Fruit fly (Drosophila melanogaster) whole organism, adult: ENCODE results near the gene salm.

Experiments
- CG11617 ChIP-seq: fragments of 200-800 bp; sonication (Bioruptor generic); optimal IDR thresholded peaks from 2 replicates; lab custom pipeline; 2017; ENCODE audit warnings: mild to moderate bottlenecking, missing biosample characterization, missing genetic modification reagents, missing genetic modification characterization
- CG12768 ChIP-seq: fragments of 200-800 bp; sonication (Bioruptor generic); optimal IDR thresholded peaks from 2 replicates; lab custom pipeline; 2017; ENCODE audit warnings: missing biosample characterization, missing genetic modification characterization, mild to moderate bottlenecking, moderate library complexity, missing genetic modification reagents
- CG14711 ChIP-seq: fragments of 200-800 bp; sonication (Bioruptor generic); optimal IDR thresholded peaks from 2 replicates; lab custom pipeline; 2018; ENCODE audit warnings: missing biosample characterization, mild to moderate bottlenecking, missing genetic modification characterization, moderate library complexity
- CG1620 ChIP-seq: fragments of 200-800 bp; sonication (Bioruptor generic); optimal IDR thresholded peaks from 2 replicates; lab custom pipeline; 2016; ENCODE audit warnings: missing biosample characterization, missing genetic modification characterization
- CG33017 ChIP-seq: fragments of 200-800 bp; sonication (Bioruptor generic); optimal IDR thresholded peaks from 2 replicates; lab custom pipeline; 2018; ENCODE audit warnings: missing biosample characterization, mild to moderate bottlenecking, missing genetic modification characterization, moderate library complexity
- CG5204 ChIP-seq: fragments of 200-800 bp; sonication (Bioruptor generic); optimal IDR thresholded peaks from 2 replicates; lab custom pipeline; 2016; ENCODE audit warnings: missing biosample characterization, missing genetic modification characterization
- CG7045 ChIP-seq: fragments of 200-800 bp; sonication (Bioruptor generic); optimal IDR thresholded peaks from 2 replicates; lab custom pipeline; 2017; ENCODE audit warnings: missing biosample characterization, mild to moderate bottlenecking, missing genetic modification characterization
- CG7101 ChIP-seq: fragments of 200-800 bp; sonication (Bioruptor generic); optimal IDR thresholded peaks from 2 replicates; lab custom pipeline; 2018; ENCODE audit warnings: missing biosample characterization, mild to moderate bottlenecking, missing genetic modification characterization, moderate library complexity
- Clk ChIP-seq: fragments of 200-800 bp; sonication (Bioruptor generic); optimal IDR thresholded peaks from 2 replicates; lab custom pipeline; 2017; ENCODE audit warnings: missing biosample characterization, missing genetic modification characterization
- Crg-1 ChIP-seq: fragments of 200-800 bp; sonication (Bioruptor generic); optimal IDR thresholded peaks from 2 replicates; lab custom pipeline; 2016; ENCODE audit warnings: missing biosample characterization, missing genetic modification characterization
- Hr96 ChIP-seq: fragments of 200-800 bp; sonication (Bioruptor generic); optimal IDR thresholded peaks from 2 replicates; lab custom pipeline; 2016; ENCODE audit warnings: missing biosample characterization, missing genetic modification characterization
- Mnt ChIP-seq: fragments of 200-800 bp; sonication (Bioruptor generic); optimal IDR thresholded peaks from 2 replicates; lab custom pipeline; 2016; ENCODE audit warnings: missing biosample characterization, mild to moderate bottlenecking, missing genetic modification characterization
- bab1 ChIP-seq: fragments of 200-800 bp; sonication (Bioruptor generic); optimal IDR thresholded peaks from 3 replicates; lab custom pipeline; 2019; ENCODE audit warnings: missing biosample characterization, mild to moderate bottlenecking, missing genetic modification characterization, moderate library complexity
- cic ChIP-seq: fragments of 200-800 bp; sonication (Bioruptor generic); optimal IDR thresholded peaks from 2 replicates; lab custom pipeline; 2017; ENCODE audit warnings: missing biosample characterization, mild to moderate bottlenecking, missing genetic modification characterization, moderate library complexity
- cnc ChIP-seq, 2 experiments: fragments of >200 bp; optimal IDR thresholded peaks; 2 replicates each; lab custom pipeline; 2017
- kay ChIP-seq: fragments of 200-800 bp; sonication (Bioruptor generic); peaks from one replicate; lab custom pipeline; 2016; ENCODE audit warnings: missing biosample characterization, missing genetic modification characterization, borderline replicate concordance
- ovo ChIP-seq: fragments of 200-800 bp; sonication (Bioruptor generic); optimal IDR thresholded peaks from 2 replicates; lab custom pipeline; 2016; ENCODE audit warnings: missing biosample characterization, missing genetic modification characterization
- pad ChIP-seq: fragments of 200-800 bp; sonication (Bioruptor generic); optimal IDR thresholded peaks from 3 replicates; lab custom pipeline; 2017; ENCODE audit warnings: missing biosample characterization, missing genetic modification characterization, mild to moderate bottlenecking, moderate library complexity, missing genetic modification reagents
- tj ChIP-seq: fragments of 200-800 bp; sonication (Bioruptor generic); optimal IDR thresholded peaks from 3 replicates; lab custom pipeline; 2017; ENCODE audit warnings: missing biosample characterization, mild to moderate bottlenecking, missing genetic modification characterization, moderate library complexity
- toe ChIP-seq: fragments of 200-800 bp; sonication (Bioruptor generic); optimal IDR thresholded peaks from 2 replicates; lab custom pipeline; 2016; ENCODE audit warnings: missing biosample characterization, missing genetic modification characterization

Gene salm

DNA sequence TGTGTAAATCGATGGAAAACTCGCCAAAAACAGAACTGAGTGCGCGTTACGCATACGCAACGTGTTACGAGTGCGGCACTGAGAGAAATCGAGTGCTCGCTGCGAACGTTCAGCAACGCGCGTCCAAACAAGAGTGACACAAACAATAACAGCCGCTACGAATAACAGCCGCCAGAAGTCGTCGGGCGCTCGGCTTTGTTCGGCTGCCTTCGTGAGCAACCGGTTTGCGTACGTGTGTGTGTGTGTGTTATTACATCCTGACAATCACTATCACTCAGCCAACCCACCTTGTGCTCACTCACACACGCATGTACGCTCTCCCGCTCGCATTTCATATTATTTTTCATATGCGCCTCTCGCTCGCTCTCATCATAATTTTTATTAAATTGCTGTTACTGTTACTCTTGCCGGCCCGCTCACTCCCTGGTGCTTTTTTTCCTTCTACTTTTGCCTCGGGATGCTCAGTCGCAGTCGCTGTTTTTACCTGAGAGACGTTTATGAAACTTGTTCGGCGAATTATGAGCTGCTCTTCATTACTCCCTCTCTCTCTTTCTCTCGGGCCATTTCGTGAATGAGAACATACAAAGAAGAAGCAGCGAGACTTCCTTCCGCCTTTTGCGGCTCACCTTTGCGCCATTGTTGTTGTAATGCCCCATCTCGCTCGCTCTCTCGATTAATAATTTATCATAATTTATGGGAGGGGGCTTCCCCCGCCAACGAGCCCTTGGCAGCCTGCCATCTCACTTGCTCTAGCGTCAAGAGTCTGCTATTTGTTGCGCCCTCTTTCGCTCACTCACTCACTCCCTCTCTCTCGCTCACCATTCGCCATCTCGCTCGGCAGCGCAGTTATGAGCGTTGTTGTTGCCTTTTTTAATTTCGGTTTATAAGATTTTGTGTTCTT, at the start of gene salm:
Gene salm (minus strand): TSS at position 136 of the 901 bp plus-strand sequence.
- peak; percentile 4 for TF ChIP-seq toe (GFP tag; lab: Kevin White, UChicago)
- no peak for TF ChIP-seq Mnt (GFP tag; lab: Kevin White, UChicago)
- TF ChIP-seq ovo (GFP tag; lab: Kevin White, UChicago) = no peak
- TF ChIP-seq CG14711 (tag; lab: Kevin White, UChicago) = no peak
- no peak for TF ChIP-seq CG12768 (GFP tag; lab: Kevin White, UChicago)
- TF ChIP-seq CG11617 = no peak
- no peak for TF ChIP-seq CG33017 (tag; lab: Kevin White, UChicago)
- no peak for TF ChIP-seq Hr96 (GFP tag; lab: Kevin White, UChicago)
- TF ChIP-seq Crg-1 (GFP tag; lab: Kevin White, UChicago) = no peak
- peak; percentile 81 for TF ChIP-seq pad (GFP tag; lab: Kevin White, UChicago)

DNA sequence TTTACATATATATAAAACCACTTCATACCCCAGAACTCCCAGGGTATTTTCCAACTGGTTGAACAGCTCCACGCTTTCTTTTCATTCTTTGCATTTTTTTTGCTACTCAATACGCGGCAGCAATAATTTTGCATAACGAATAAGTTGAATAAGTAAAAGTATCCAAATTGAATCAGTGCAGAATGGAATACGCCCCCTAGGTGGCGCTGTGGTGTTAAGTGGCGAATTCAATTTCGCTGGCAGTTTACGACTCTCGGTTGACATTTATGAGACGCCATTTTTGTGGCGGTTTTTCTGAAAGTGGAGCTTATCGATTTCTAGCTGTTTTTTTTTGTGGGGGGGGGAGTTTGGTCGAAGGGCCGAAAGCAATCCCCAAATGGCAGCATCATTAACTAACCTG, 48.5 kb upstream of the salm start:
- TF ChIP-seq pad (GFP tag; lab: Kevin White, UChicago) = no peak
- no peak for TF ChIP-seq CG7101 (tag; lab: Kevin White, UChicago)
- TF ChIP-seq cnc (optimal IDR thresholded peaks at IDR 0.05; lab: Kevin White, UChicago) = no peak
- no peak for TF ChIP-seq Mnt (GFP tag; lab: Kevin White, UChicago)
- no peak for TF ChIP-seq cic
- no peak for TF ChIP-seq CG14711 (tag; lab: Kevin White, UChicago)
- no peak for TF ChIP-seq kay (GFP tag; lab: Kevin White, UChicago)

DNA sequence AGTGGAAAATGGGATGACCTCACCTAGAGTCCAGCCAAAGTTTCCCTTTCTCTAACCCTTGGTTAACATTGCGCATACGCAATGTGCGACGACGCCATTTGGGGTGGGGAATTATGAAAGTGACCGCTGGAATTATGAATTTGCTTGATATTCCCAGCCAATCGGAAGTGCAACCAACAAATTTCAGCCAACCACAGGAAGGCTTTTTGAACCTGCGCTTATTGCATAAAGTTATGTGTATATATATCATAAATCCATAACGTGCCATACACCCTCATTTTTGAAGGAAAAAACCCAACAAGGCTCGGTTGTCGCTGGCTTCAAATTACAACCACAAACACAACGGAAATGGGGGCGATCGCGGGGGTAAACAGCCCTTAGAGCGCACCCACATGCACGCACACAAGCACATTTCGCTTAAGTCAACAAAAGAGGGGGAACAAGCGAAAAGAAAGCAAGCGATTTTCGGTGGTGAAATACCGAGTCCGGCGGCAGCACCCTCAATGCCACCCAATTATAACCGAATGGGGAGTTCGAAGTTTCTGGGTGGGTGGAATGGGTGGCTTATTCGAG, 43.1 kb upstream of the salm start:
- TF ChIP-seq pad (GFP tag; lab: Kevin White, UChicago) (no peak), CG5204 (GFP tag; lab: Kevin White, UChicago) (no peak), Hr96 (GFP tag; lab: Kevin White, UChicago) (no peak), CG1620 (GFP tag; lab: Kevin White, UChicago) (no peak), cic (no peak), CG33017 (tag; lab: Kevin White, UChicago) (no peak), CG7101 (tag; lab: Kevin White, UChicago) (no peak), tj (GFP tag; lab: Kevin White, UChicago) (no peak)

DNA sequence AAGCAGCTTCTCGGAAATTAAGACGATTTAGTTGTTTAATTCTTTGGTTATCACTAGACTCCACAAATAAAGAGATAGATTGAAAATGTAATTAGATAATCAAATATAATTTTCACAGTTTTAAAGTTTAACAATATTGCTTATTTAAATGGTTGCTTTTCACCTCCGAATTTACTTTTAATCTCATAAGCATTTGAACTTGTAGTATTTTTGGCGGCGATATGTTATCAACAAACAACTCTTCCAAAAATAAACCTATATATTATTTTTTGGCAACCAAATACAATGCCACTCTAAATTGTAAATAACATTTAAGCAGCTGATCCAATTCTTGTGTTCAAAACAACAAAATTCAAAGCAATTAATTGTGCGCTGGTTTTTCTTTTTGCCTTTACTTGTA, 39.0 kb upstream of the salm start, which contains the start of the genes CG43355 and sala:
Gene CG43355 (plus strand): TSS at position 301 of the 400 bp plus-strand sequence.
Gene sala (plus strand): TSS at position 301 of the 400 bp plus-strand sequence.
- no peak for TF ChIP-seq CG7045 (GFP tag; lab: Kevin White, UChicago)
- TF ChIP-seq kay (GFP tag; lab: Kevin White, UChicago) = peak; percentile 61
- no peak for TF ChIP-seq pad (GFP tag; lab: Kevin White, UChicago)
- TF ChIP-seq CG5204 (GFP tag; lab: Kevin White, UChicago) = no peak

DNA sequence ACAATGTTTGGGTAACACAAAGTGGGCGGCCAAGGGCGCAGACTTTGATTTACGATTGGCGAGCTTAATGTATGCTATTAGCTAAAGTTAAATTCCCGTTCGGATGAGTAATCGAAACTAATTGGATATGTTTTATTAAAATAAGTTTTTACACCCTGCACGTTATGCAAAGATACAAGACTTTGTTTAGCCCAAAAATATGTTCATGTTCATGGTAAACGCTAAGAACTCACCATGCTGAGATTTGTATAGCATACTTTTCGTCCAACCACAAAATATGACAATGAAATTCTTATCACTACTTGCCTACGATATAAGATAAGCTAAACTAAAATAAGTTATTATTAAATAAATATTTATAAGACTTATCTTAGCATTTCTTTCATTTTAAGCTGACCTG, 29.5 kb upstream of the salm start:
- TF ChIP-seq toe (GFP tag; lab: Kevin White, UChicago) (no peak), tj (GFP tag; lab: Kevin White, UChicago) (no peak), CG14711 (tag; lab: Kevin White, UChicago) (no peak), CG7045 (GFP tag; lab: Kevin White, UChicago) (no peak), CG5204 (GFP tag; lab: Kevin White, UChicago) (no peak), ovo (GFP tag; lab: Kevin White, UChicago) (no peak), CG12768 (GFP tag; lab: Kevin White, UChicago) (no peak), CG7101 (tag; lab: Kevin White, UChicago) (no peak), Mnt (GFP tag; lab: Kevin White, UChicago) (no peak), cic (no peak), Hr96 (GFP tag; lab: Kevin White, UChicago) (no peak), CG33017 (tag; lab: Kevin White, UChicago) (no peak), Clk (GFP tag; lab: Kevin White, UChicago) (no peak), pad (GFP tag; lab: Kevin White, UChicago) (no peak), kay (GFP tag; lab: Kevin White, UChicago) (no peak), Crg-1 (GFP tag; lab: Kevin White, UChicago) (no peak), CG11617 (no peak), CG1620 (GFP tag; lab: Kevin White, UChicago) (no peak)

DNA sequence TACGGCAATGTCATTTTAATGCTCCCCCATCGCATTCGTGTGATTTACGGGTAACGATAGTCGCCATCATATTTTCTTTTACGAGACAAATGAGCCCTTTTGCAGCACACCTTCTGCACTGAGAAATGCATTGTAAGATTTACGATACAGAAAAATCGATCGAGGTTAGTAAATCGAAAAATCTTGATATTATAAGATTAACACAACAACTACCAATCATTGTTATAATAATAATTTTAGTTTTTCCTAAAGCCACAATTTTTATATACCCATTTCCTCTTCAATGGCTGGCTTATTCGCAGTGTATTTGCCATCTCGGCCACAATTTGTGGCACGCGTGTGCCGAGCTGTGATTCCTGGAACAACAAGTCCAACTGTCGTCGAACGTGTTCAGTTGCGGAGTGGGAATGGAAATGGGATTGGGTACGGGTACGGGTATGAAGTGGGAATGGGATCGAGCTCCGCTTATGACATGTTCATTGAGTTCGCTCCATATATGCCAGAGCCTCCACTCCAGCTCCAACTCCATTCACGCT, 26.6 kb upstream of the salm start:
- no peak for TF ChIP-seq CG5204 (GFP tag; lab: Kevin White, UChicago)
- TF ChIP-seq cic = no peak
- no peak for TF ChIP-seq kay (GFP tag; lab: Kevin White, UChicago)
- no peak for TF ChIP-seq toe (GFP tag; lab: Kevin White, UChicago)
- TF ChIP-seq CG7045 (GFP tag; lab: Kevin White, UChicago) = no peak
- no peak for TF ChIP-seq cnc (optimal IDR thresholded peaks at IDR 0.05; lab: Kevin White, UChicago)
- TF ChIP-seq bab1 (GFP tag; lab: Kevin White, UChicago) = no peak
- TF ChIP-seq Mnt (GFP tag; lab: Kevin White, UChicago) = no peak
- TF ChIP-seq CG1620 (GFP tag; lab: Kevin White, UChicago) = no peak
- no peak for TF ChIP-seq Hr96 (GFP tag; lab: Kevin White, UChicago)
- no peak for TF ChIP-seq pad (GFP tag; lab: Kevin White, UChicago)
- TF ChIP-seq CG14711 (tag; lab: Kevin White, UChicago) = no peak
- no peak for TF ChIP-seq Crg-1 (GFP tag; lab: Kevin White, UChicago)
- TF ChIP-seq tj (GFP tag; lab: Kevin White, UChicago) = no peak
- no peak for TF ChIP-seq CG11617
- TF ChIP-seq CG33017 (tag; lab: Kevin White, UChicago) = no peak
- no peak for TF ChIP-seq ovo (GFP tag; lab: Kevin White, UChicago)
- TF ChIP-seq Clk (GFP tag; lab: Kevin White, UChicago) = no peak
